Fruit fly (Drosophila melanogaster) whole organism, embryonic: ENCODE measurements around the gene CG33941.

Experiments used
- B-H2 ChIP-seq: fragments of 200-800 bp; sonication (Bioruptor generic); optimal IDR thresholded peaks from 2 replicates; lab custom pipeline; 2018; ENCODE audit warnings: missing biosample characterization, mild to moderate bottlenecking, missing genetic modification characterization
- CG10979 ChIP-seq: fragments of 200-800 bp; sonication (Bioruptor generic); optimal IDR thresholded peaks from 2 replicates; lab custom pipeline; 2018; ENCODE audit warnings: missing biosample characterization, mild to moderate bottlenecking, missing genetic modification characterization, moderate library complexity
- CG11093 ChIP-seq: fragments of 200-800 bp; sonication (Bioruptor generic); IDR thresholded peaks from 3 replicates; pipeline ENCODE4 v1.3.6; 2022; ENCODE audit warnings: missing biosample characterization, missing genetic modification characterization
- CG11247 ChIP-seq: fragments of 200-800 bp; sonication (Bioruptor generic); IDR thresholded peaks from 2 replicates; pipeline ENCODE4 v1.3.6; 2022; ENCODE audit warnings: missing biosample characterization, missing genetic modification characterization
- CG12659 ChIP-seq: fragments of 200-800 bp; sonication (Bioruptor generic); optimal IDR thresholded peaks from 3 replicates; lab custom pipeline; 2017; ENCODE audit warnings: mild to moderate bottlenecking, missing biosample characterization, missing genetic modification reagents, missing genetic modification characterization
- CG13894 ChIP-seq: fragments of 200-800 bp; sonication (Bioruptor generic); optimal IDR thresholded peaks from 3 replicates; lab custom pipeline; 2018; ENCODE audit warnings: missing biosample characterization, mild to moderate bottlenecking, missing genetic modification characterization, moderate library complexity
- CG15601 ChIP-seq: fragments of 200-800 bp; sonication (Bioruptor generic); optimal IDR thresholded peaks from 3 replicates; lab custom pipeline; 2019; ENCODE audit warnings: missing biosample characterization, mild to moderate bottlenecking, missing genetic modification characterization, moderate library complexity
- CG1602 ChIP-seq: fragments of 200-800 bp; sonication (Bioruptor generic); optimal IDR thresholded peaks from 3 replicates; lab custom pipeline; 2016; ENCODE audit warnings: missing biosample characterization, missing genetic modification characterization
- CG1603 ChIP-seq: fragments of 200-800 bp; sonication (Bioruptor generic); optimal IDR thresholded peaks from 2 replicates; lab custom pipeline; 2019; ENCODE audit warnings: missing biosample characterization, mild to moderate bottlenecking, missing genetic modification characterization, moderate library complexity
- CG16815 ChIP-seq: fragments of 200-800 bp; sonication (Bioruptor generic); optimal IDR thresholded peaks from 3 replicates; lab custom pipeline; 2017; ENCODE audit warnings: missing biosample characterization, mild to moderate bottlenecking, missing genetic modification characterization
- CG17186 ChIP-seq: fragments of 200-800 bp; sonication (Bioruptor generic); optimal IDR thresholded peaks from 3 replicates; lab custom pipeline; 2017; ENCODE audit warnings: missing biosample characterization, missing genetic modification reagents, missing genetic modification characterization
- CG17385 ChIP-seq: fragments of 200-800 bp; sonication (Bioruptor generic); optimal IDR thresholded peaks from 3 replicates; lab custom pipeline; 2018; ENCODE audit warnings: missing biosample characterization, mild to moderate bottlenecking, missing genetic modification characterization
- CG2875 ChIP-seq: fragments of 200-800 bp; sonication (Bioruptor generic); optimal IDR thresholded peaks from 2 replicates; lab custom pipeline; 2017; ENCODE audit warnings: missing biosample characterization, mild to moderate bottlenecking, missing genetic modification characterization, missing genetic modification reagents
- CG30403 ChIP-seq: fragments of 200-800 bp; sonication (Bioruptor generic); optimal IDR thresholded peaks from 3 replicates; lab custom pipeline; 2016; ENCODE audit warnings: missing biosample characterization, missing genetic modification characterization
- CG3726 ChIP-seq: fragments of 200-800 bp; sonication (Bioruptor generic); IDR thresholded peaks from 3 replicates; pipeline ENCODE4, ENCODE4 v1.3.6; 2022; ENCODE audit warnings: missing biosample characterization, missing genetic modification characterization
- CG4404 ChIP-seq: fragments of 200-800 bp; sonication (Bioruptor generic); IDR thresholded peaks from 2 replicates; pipeline ENCODE4 v1.3.6; 2022; ENCODE audit warnings: missing biosample characterization, missing genetic modification characterization
- CG4730 ChIP-seq: fragments of 200-800 bp; sonication (Bioruptor generic); IDR thresholded peaks from 2 replicates; pipeline ENCODE4 v1.3.6; 2022; ENCODE audit warnings: missing biosample characterization, missing genetic modification characterization
- CG7372 ChIP-seq: fragments of 200-800 bp; sonication (Bioruptor generic); IDR thresholded peaks from 2 replicates; pipeline ENCODE4 v1.3.6; 2022; ENCODE audit warnings: missing biosample characterization, missing genetic modification characterization
- CG7928 ChIP-seq: fragments of 200-800 bp; sonication (Bioruptor generic); optimal IDR thresholded peaks from 2 replicates; lab custom pipeline; 2017; ENCODE audit warnings: missing biosample characterization, mild to moderate bottlenecking, missing genetic modification characterization
- CG8765 ChIP-seq: fragments of 200-800 bp; sonication (Bioruptor generic); IDR thresholded peaks from 2 replicates; pipeline ENCODE4 v1.3.6; 2022; ENCODE audit warnings: missing biosample characterization, missing genetic modification characterization
- CG9437 ChIP-seq: fragments of 200-800 bp; sonication (Bioruptor generic); optimal IDR thresholded peaks from 2 replicates; lab custom pipeline; 2018; ENCODE audit warnings: missing biosample characterization, mild to moderate bottlenecking, missing genetic modification characterization
- CG9876 ChIP-seq: fragments of 200-800 bp; sonication (Bioruptor generic); optimal IDR thresholded peaks from 2 replicates; lab custom pipeline; 2016; ENCODE audit warnings: missing biosample characterization, missing genetic modification characterization
- Dbx ChIP-seq: fragments of 200-800 bp; sonication (Bioruptor generic); IDR thresholded peaks from 3 replicates; pipeline ENCODE4 v1.3.6; 2022; ENCODE audit warnings: missing biosample characterization, missing genetic modification characterization
- Elba2 ChIP-seq: fragments of 200-800 bp; sonication (Bioruptor generic); optimal IDR thresholded peaks from 3 replicates; lab custom pipeline; 2016; ENCODE audit warnings: missing biosample characterization, missing genetic modification characterization
- GATAe ChIP-seq: fragments of 200-800 bp; sonication (Bioruptor generic); conservative IDR thresholded peaks from 2 replicates; pipeline ENCODE4 v1.3.6; 2022; ENCODE audit warnings: missing biosample characterization, missing genetic modification characterization
- HLH4C ChIP-seq: fragments of 200-800 bp; sonication (Bioruptor generic); IDR thresholded peaks from 3 replicates; pipeline ENCODE4 v1.3.6; 2022; ENCODE audit warnings: missing biosample characterization, missing genetic modification characterization; ENCODE audit not compliant: partially characterized antibody
- HLH54F ChIP-seq: fragments of 200-800 bp; sonication (Bioruptor generic); optimal IDR thresholded peaks from 3 replicates; lab custom pipeline; 2016; ENCODE audit warnings: missing biosample characterization, missing genetic modification characterization
- Hey ChIP-seq: fragments of 200-800 bp; sonication (Bioruptor generic); optimal IDR thresholded peaks from 3 replicates; lab custom pipeline; 2018; ENCODE audit warnings: missing biosample characterization, mild to moderate bottlenecking, missing genetic modification characterization
- Hmx ChIP-seq: fragments of 200-800 bp; sonication (Bioruptor generic); optimal IDR thresholded peaks from 2 replicates; lab custom pipeline; 2016; ENCODE audit warnings: missing biosample characterization, missing genetic modification characterization
- Lpt ChIP-seq: fragments of >200 bp; optimal IDR thresholded peaks from 2 replicates; lab custom pipeline; 2018; ENCODE audit warnings: missing biosample characterization, missing genetic modification characterization
- ase ChIP-seq: fragments of 200-800 bp; sonication (Bioruptor generic); IDR thresholded peaks from 3 replicates; pipeline ENCODE4 v1.3.6; 2022; ENCODE audit warnings: missing biosample characterization, missing genetic modification characterization
- ato ChIP-seq: fragments of 200-800 bp; sonication (Bioruptor generic); IDR thresholded peaks from 2 replicates; pipeline ENCODE4 v1.3.6; 2022; ENCODE audit warnings: missing biosample characterization, missing genetic modification characterization; ENCODE audit not compliant: partially characterized antibody
- crc ChIP-seq: fragments of 200-800 bp; sonication (Bioruptor generic); optimal IDR thresholded peaks from 2 replicates; lab custom pipeline; 2016; ENCODE audit warnings: missing biosample characterization, missing genetic modification characterization
- crol ChIP-seq: fragments of 200-800 bp; sonication (Bioruptor generic); IDR thresholded peaks from 2 replicates; pipeline ENCODE4 v1.3.6; 2022; ENCODE audit warnings: missing biosample characterization, missing genetic modification characterization
- esg ChIP-seq: fragments of 200-800 bp; sonication (Bioruptor generic); conservative IDR thresholded peaks from 2 replicates; pipeline ENCODE4 v1.3.6; 2022; ENCODE audit warnings: missing biosample characterization, missing genetic modification characterization
- fd102C ChIP-seq: fragments of 200-800 bp; sonication (Bioruptor generic); optimal IDR thresholded peaks from 2 replicates; lab custom pipeline; 2018; ENCODE audit warnings: missing biosample characterization, mild to moderate bottlenecking, missing genetic modification characterization, moderate library complexity
- fd96Cb ChIP-seq: fragments of 200-800 bp; sonication (Bioruptor generic); optimal IDR thresholded peaks from 2 replicates; lab custom pipeline; 2018; ENCODE audit warnings: missing biosample characterization, mild to moderate bottlenecking, missing genetic modification characterization, moderate library complexity
- ftz-f1 ChIP-seq: fragments of 200-800 bp; sonication (Bioruptor generic); optimal IDR thresholded peaks from 2 replicates; lab custom pipeline; 2016; ENCODE audit warnings: missing biosample characterization, missing genetic modification characterization
- gfzf ChIP-seq: fragments of 200-800 bp; sonication (Bioruptor generic); optimal IDR thresholded peaks from 2 replicates; lab custom pipeline; 2016; ENCODE audit warnings: missing biosample characterization, mild to moderate bottlenecking, missing genetic modification characterization, moderate library complexity
- insv ChIP-seq, 2 experiments: fragments of 200-800 bp; sonication (Bioruptor generic); optimal IDR thresholded peaks; 3 replicates each; lab custom pipeline; 2016 to 2018; ENCODE audit warnings: missing biosample characterization in 2 of 2, missing genetic modification characterization in 2 of 2
- knrl ChIP-seq: fragments of 200-800 bp; sonication (Bioruptor generic); IDR thresholded peaks from 3 replicates; pipeline ENCODE4 v1.3.6; 2022; ENCODE audit warnings: missing biosample characterization, missing genetic modification characterization; ENCODE audit not compliant: partially characterized antibody
- lbe ChIP-seq: fragments of 200-800 bp; sonication (Bioruptor generic); optimal IDR thresholded peaks from 2 replicates; lab custom pipeline; 2016; ENCODE audit warnings: missing biosample characterization, mild to moderate bottlenecking, missing genetic modification characterization
- nom ChIP-seq: fragments of 200-800 bp; sonication (Bioruptor generic); optimal IDR thresholded peaks from 2 replicates; lab custom pipeline; 2017; ENCODE audit warnings: missing biosample characterization, missing genetic modification characterization, mild to moderate bottlenecking, moderate library complexity, missing genetic modification reagents
- odd ChIP-seq: fragments of 200-800 bp; sonication (Bioruptor generic); optimal IDR thresholded peaks from 2 replicates; lab custom pipeline; 2017; ENCODE audit warnings: missing biosample characterization, mild to moderate bottlenecking, missing genetic modification characterization
- phol ChIP-seq: fragments of 200-800 bp; sonication (Bioruptor generic); optimal IDR thresholded peaks from 3 replicates; lab custom pipeline; 2018; ENCODE audit warnings: missing biosample characterization, mild to moderate bottlenecking, missing genetic modification characterization, moderate library complexity
- row ChIP-seq: fragments of 200-800 bp; sonication (Bioruptor generic); IDR thresholded peaks from 3 replicates; pipeline ENCODE4 v1.3.6; 2022; ENCODE audit warnings: missing biosample characterization, missing genetic modification characterization
- slbo ChIP-seq: fragments of 200-800 bp; sonication (Bioruptor generic); IDR thresholded peaks from 2 replicates; pipeline ENCODE4 v1.3.6; 2022; ENCODE audit warnings: missing biosample characterization, missing genetic modification characterization
- stc ChIP-seq: fragments of 200-800 bp; sonication (Bioruptor generic); IDR thresholded peaks from 2 replicates; pipeline ENCODE4 v1.3.6; 2022; ENCODE audit warnings: missing biosample characterization, missing genetic modification characterization
- vvl ChIP-seq: fragments of 200-800 bp; sonication (Bioruptor generic); IDR thresholded peaks from 2 replicates; pipeline ENCODE4 v1.3.6; 2022; ENCODE audit warnings: missing biosample characterization, missing genetic modification characterization
- wek ChIP-seq: fragments of 200-800 bp; sonication (Bioruptor generic); optimal IDR thresholded peaks from 3 replicates; lab custom pipeline; 2018; ENCODE audit warnings: missing biosample characterization, mild to moderate bottlenecking, missing genetic modification characterization, moderate library complexity
- yki ChIP-seq: fragments of >200 bp; optimal IDR thresholded peaks from 3 replicates; lab custom pipeline; 2018

CG33941 gene

dm6 chr4:497724-498123 lies 30.4 kb downstream of the CG33941 start (continued):
- peak; percentile 100 for TF ChIP-seq fd102C (GFP tag; lab: Kevin White, UChicago)
- TF ChIP-seq ato: no peak
- no peak for TF ChIP-seq esg (GFP tag; lab: Robert Waterston, UW)
- peak; percentile 55 for TF ChIP-seq HLH54F (GFP tag; lab: Kevin White, UChicago)
- no peak for TF ChIP-seq CG8765
- peak; percentile 59 for TF ChIP-seq CG7928 (GFP tag; lab: Kevin White, UChicago)
- TF ChIP-seq crc: peak; percentile 75
- TF ChIP-seq knrl (GFP tag; lab: Robert Waterston, UW): no peak
- TF ChIP-seq odd (GFP tag; lab: Kevin White, UChicago): peak; percentile 97
- peak; percentile 90 for TF ChIP-seq Hey (tag; lab: Kevin White, UChicago)
- peak; percentile 98 for TF ChIP-seq CG15601
- TF ChIP-seq CG4404 (GFP tag; lab: Robert Waterston, UW): no peak
- TF ChIP-seq insv (GFP tag; optimal IDR thresholded peaks at IDR 0.05; lab: Kevin White, UChicago): peak; percentile 48 to 84
- no peak; the same call in 1 of the 2 replicates for TF ChIP-seq CG7372
- TF ChIP-seq CG17186 (GFP tag; lab: Kevin White, UChicago): peak; percentile 85
- no peak for TF ChIP-seq GATAe (GFP tag; lab: Robert Waterston, UW)
- peak; percentile 55 for TF ChIP-seq CG9437 (GFP tag; lab: Kevin White, UChicago)
- TF ChIP-seq nom (GFP tag; lab: Kevin White, UChicago): no peak
- peak; percentile 97 for TF ChIP-seq CG2875 (GFP tag; lab: Kevin White, UChicago)
- peak; percentile 30 for TF ChIP-seq phol (tag; lab: Kevin White, UChicago)
- TF ChIP-seq stc: peak; percentile 85; the same call in 1 of the 2 replicates
- no peak for TF ChIP-seq Hmx (GFP tag; lab: Kevin White, UChicago)
- peak; percentile 70; the same call in 1 of the 3 replicates for TF ChIP-seq ase (GFP tag; lab: Robert Waterston, UW)
- TF ChIP-seq CG16815 (GFP tag; lab: Kevin White, UChicago): peak; percentile 54
- no peak for TF ChIP-seq CG13894
- TF ChIP-seq CG10979 (tag; lab: Kevin White, UChicago): peak; percentile 81
- TF ChIP-seq Lpt (GFP tag; lab: Kevin White, UChicago): no peak
- TF ChIP-seq lbe: peak; percentile 51
- TF ChIP-seq yki (lab: Kevin White, UChicago): no peak
- no peak for TF ChIP-seq HLH4C
- TF ChIP-seq B-H2 (GFP tag; lab: Kevin White, UChicago): peak; percentile 65
- TF ChIP-seq CG1602: peak; percentile 80
- no peak; the same call in 2 of the 3 replicates for TF ChIP-seq CG3726 (GFP tag; lab: Robert Waterston, UW)
- TF ChIP-seq slbo (GFP tag; lab: Robert Waterston, UW): no peak
- TF ChIP-seq crol (GFP tag; lab: Robert Waterston, UW): no peak
- peak; percentile 76 for TF ChIP-seq CG9876
- TF ChIP-seq CG11093 (GFP tag; lab: Robert Waterston, UW): no peak; the same call in 2 of the 3 replicates
- TF ChIP-seq row (GFP tag; lab: Robert Waterston, UW): peak; percentile 13; the same call in 1 of the 3 replicates
- TF ChIP-seq CG1603 (tag; lab: Kevin White, UChicago): peak; percentile 94
- no peak for TF ChIP-seq Elba2
- no peak for TF ChIP-seq CG11247 (GFP tag; lab: Robert Waterston, UW)
- peak; percentile 87 for TF ChIP-seq vvl (GFP tag; lab: Robert Waterston, UW)
- peak; percentile 12 for TF ChIP-seq gfzf
- no peak; the same call in 2 of the 3 replicates for TF ChIP-seq Dbx
- TF ChIP-seq CG4730: no peak; the same call in 1 of the 2 replicates
- peak; percentile 79 for TF ChIP-seq fd96Cb
- peak; percentile 3 for TF ChIP-seq ftz-f1 (GFP tag; lab: Kevin White, UChicago)
- peak; percentile 93 for TF ChIP-seq CG12659 (GFP tag; lab: Kevin White, UChicago)
- TF ChIP-seq CG30403: peak; percentile 62
- peak; percentile 97 for TF ChIP-seq wek (GFP tag; lab: Kevin White, UChicago)
- TF ChIP-seq CG17385: peak; percentile 82
